Worm (Caenorhabditis elegans) whole organism, late embryonic: ENCODE data around the gene rpl-23.

Source experiments
- F13H6.1 ChIP-seq: sonication (generic microtip); optimal IDR thresholded peaks from 2 replicates; lab custom pipeline; 2016; ENCODE audit warnings: missing genetic modification characterization, missing compliant biosample characterization
- ama-1 ChIP-seq: fragments of 150-350 bp; optimal IDR thresholded peaks from 2 replicates; lab custom pipeline; 2014
- ceh-18 ChIP-seq: sonication (generic microtip); optimal IDR thresholded peaks from 2 replicates; lab custom pipeline; 2016; ENCODE audit warnings: missing genetic modification characterization, missing compliant biosample characterization
- ceh-9 ChIP-seq: sonication (generic microtip); optimal IDR thresholded peaks from 2 replicates; lab custom pipeline; 2016; ENCODE audit warnings: mild to moderate bottlenecking, missing genetic modification characterization, inconsistent platforms, missing compliant biosample characterization
- lim-6 ChIP-seq: sonication (generic microtip); optimal IDR thresholded peaks from 2 replicates; lab custom pipeline; 2016; ENCODE audit warnings: missing genetic modification characterization, missing compliant biosample characterization
- nfya-1 ChIP-seq: sonication (generic microtip); optimal IDR thresholded peaks from 2 replicates; lab custom pipeline; 2017; ENCODE audit warnings: missing genetic modification characterization, mild to moderate bottlenecking, missing compliant biosample characterization, antibody characterized with exemption, moderate library complexity
- odd-2 ChIP-seq: sonication (generic microtip); optimal IDR thresholded peaks from 2 replicates; lab custom pipeline; 2017; ENCODE audit warnings: antibody characterized with exemption, mild to moderate bottlenecking, missing genetic modification characterization, missing compliant biosample characterization
- pax-1 ChIP-seq: fragments of 150-350 bp; optimal IDR thresholded peaks from 2 replicates; lab custom pipeline; 2014; ENCODE audit warnings: missing biosample characterization, missing genetic modification characterization
- pha-4 ChIP-seq: fragments of 150-350 bp; optimal IDR thresholded peaks from 2 replicates; lab custom pipeline; 2018; ENCODE audit warnings: missing biosample characterization, missing genetic modification reagents, missing genetic modification characterization
- pqm-1 ChIP-seq: sonication (generic microtip); optimal IDR thresholded peaks from 2 replicates; lab custom pipeline; 2016; ENCODE audit warnings: missing genetic modification characterization, missing compliant biosample characterization

DNA sequence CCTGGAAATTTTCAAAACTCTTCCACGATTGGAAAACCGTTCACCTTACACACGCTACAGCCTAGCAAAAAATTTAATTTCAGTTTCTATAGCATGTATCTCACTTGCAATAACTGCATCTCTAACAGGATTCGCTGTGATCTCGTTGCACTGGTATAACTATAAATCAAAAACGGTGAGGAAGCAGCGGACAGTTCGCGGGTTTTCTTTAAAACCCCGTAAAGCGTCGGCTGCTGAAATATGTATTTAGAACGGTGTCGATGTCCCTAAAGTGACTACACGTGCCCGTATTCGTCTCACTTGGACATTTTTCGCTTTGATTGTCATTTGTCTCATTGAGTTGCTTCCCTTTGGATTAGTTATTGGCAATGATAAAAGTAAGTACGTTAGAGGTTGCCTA is 28.4 kb upstream of the rpl-23 start:
- TF ChIP-seq pha-4 (tag; lab: Kevin White, UChicago) = no peak
- TF ChIP-seq pqm-1 = no peak
- TF ChIP-seq nfya-1 (tag; lab: Kevin White, UChicago) = no peak
- TF ChIP-seq ceh-9 (tag; lab: Kevin White, UChicago) = no peak
- no peak for TF ChIP-seq pax-1 (tag; lab: Kevin White, UChicago)
- TF ChIP-seq ama-1 (lab: Kevin White, UChicago) = no peak
- no peak for TF ChIP-seq ceh-18
- no peak for TF ChIP-seq lim-6 (tag; lab: Kevin White, UChicago)
- no peak for TF ChIP-seq F13H6.1
- TF ChIP-seq odd-2 (tag; lab: Kevin White, UChicago) = no peak
